Fruit fly (Drosophila melanogaster): ENCODE results near the gene CG4558.

Gene CG4558

DNA sequence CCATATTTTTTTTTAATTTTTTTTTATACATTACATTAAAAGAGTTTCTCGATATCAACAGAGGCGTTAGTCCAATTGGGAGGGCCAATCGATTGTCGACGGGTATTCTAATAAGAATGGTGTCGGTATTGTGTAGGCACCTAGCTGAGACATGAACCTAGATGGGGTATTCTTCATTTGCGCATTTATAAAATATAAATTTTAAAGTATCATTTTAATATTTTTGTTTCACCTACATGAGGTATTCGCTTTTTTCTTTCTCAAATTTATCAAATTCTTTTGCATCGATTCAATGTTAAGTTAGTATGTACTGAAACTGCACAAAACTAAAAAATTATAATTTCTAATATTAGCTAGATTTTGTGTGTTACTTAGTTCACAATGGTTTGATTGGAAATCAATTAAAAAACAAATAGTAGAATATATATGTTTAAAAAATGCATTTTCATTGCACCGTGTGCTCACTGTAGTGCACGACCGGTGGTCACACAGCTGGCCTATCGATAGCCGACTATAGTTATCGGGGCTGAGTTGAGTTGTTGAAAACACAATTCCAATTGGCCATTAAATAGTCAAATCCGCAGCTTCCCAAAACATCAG is 5.6 kb upstream of the CG4558 start, which contains the start of the genes CG14435 and Tmf (continued):
- TF ChIP-seq cyc (GFP tag; optimal IDR thresholded peaks at IDR 0.05) (peak; percentile 70), CG4318 (GFP tag; optimal IDR thresholded peaks at IDR 0.05) (peak; percentile 73), CG3919 (GFP tag; optimal IDR thresholded peaks at IDR 0.05) (peak; percentile 70), fkh (GFP tag; optimal IDR thresholded peaks at IDR 0.05) (peak; percentile 56), Hr39 (GFP tag; optimal IDR thresholded peaks at IDR 0.05) (peak; percentile 68), CG6163 (GFP tag; IDR thresholded peaks at IDR 0.05) (peak; percentile 85), fd85E (GFP tag; optimal IDR thresholded peaks at IDR 0.05) (no peak), CG7368 (GFP tag; optimal IDR thresholded peaks at IDR 0.05) (peak; percentile 31), pdm3 (GFP tag; optimal IDR thresholded peaks at IDR 0.05) (peak; percentile 79)

DNA sequence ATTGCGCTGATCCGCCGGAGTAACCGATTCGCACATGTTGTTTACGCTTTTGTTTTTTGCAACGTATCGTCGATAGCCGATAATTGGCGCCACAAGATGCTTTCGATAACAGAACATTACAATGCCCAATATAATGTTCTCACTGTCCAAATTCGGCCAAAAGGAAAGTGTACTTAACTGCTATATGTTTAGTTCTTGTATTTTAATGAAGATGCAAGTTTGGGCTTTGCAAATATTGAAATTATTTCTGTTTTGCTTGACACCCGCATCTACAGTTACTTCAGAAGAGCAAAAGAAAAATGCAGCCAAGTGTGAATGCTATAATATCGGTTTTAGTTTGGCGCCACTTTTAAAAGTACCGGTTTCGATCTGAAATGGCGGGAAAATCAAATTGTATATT is 3.0 kb downstream of the CG4558 start:
- peak; percentile 82 for TF ChIP-seq CG6276 (GFP tag; optimal IDR thresholded peaks at IDR 0.05)
- peak; percentile 94 for TF ChIP-seq Met (GFP tag; optimal IDR thresholded peaks at IDR 0.05)
- TF ChIP-seq eg (GFP tag; IDR thresholded peaks at IDR 0.05): peak; percentile 92
- peak; percentile 91 for TF ChIP-seq Hr4 (GFP tag; optimal IDR thresholded peaks at IDR 0.05)
- TF ChIP-seq fd85E (GFP tag; optimal IDR thresholded peaks at IDR 0.05): peak; percentile 49
- peak; percentile 96 for TF ChIP-seq Sox14 (GFP tag; optimal IDR thresholded peaks at IDR 0.05)
- TF ChIP-seq CG3919 (GFP tag; optimal IDR thresholded peaks at IDR 0.05): peak; percentile 93
- TF ChIP-seq achi (GFP tag; optimal IDR thresholded peaks at IDR 0.05): peak; percentile 86
- TF ChIP-seq Eip78C (GFP tag): peak; percentile 96
- TF ChIP-seq CG9139 (GFP tag; optimal IDR thresholded peaks at IDR 0.05): peak; percentile 77
- TF ChIP-seq Ets96B (tag; optimal IDR thresholded peaks at IDR 0.05): peak; percentile 92
- peak; percentile 85 for TF ChIP-seq CG11294 (GFP tag; IDR thresholded peaks at IDR 0.05)
- peak; percentile 92 for TF ChIP-seq Sox15 (GFP tag; optimal IDR thresholded peaks at IDR 0.05)
- no peak for TF ChIP-seq Hr38 (GFP tag; optimal IDR thresholded peaks at IDR 0.05)
- peak; percentile 93 for TF ChIP-seq CG10669 (GFP tag; optimal IDR thresholded peaks at IDR 0.05)
- peak; percentile 80 for TF ChIP-seq spab (GFP tag; optimal IDR thresholded peaks at IDR 0.05)
- TF ChIP-seq dac (GFP tag; optimal IDR thresholded peaks at IDR 0.05): peak; percentile 92
- peak; percentile 90 for TF ChIP-seq Sox102F (GFP tag; optimal IDR thresholded peaks at IDR 0.05)
- peak; percentile 63 for TF ChIP-seq Eip93F (GFP tag; optimal IDR thresholded peaks at IDR 0.05)
- peak; percentile 92 for TF ChIP-seq CG32006 (GFP tag; optimal IDR thresholded peaks at IDR 0.05)
- peak; percentile 73 for TF ChIP-seq fkh (GFP tag; optimal IDR thresholded peaks at IDR 0.05)
- TF ChIP-seq CG8119 (GFP tag; IDR thresholded peaks at IDR 0.05): peak; percentile 87
- TF ChIP-seq CG6163 (GFP tag; IDR thresholded peaks at IDR 0.05): peak; percentile 90
- TF ChIP-seq CG8632 (GFP tag; optimal IDR thresholded peaks at IDR 0.05): peak; percentile 83
- TF ChIP-seq Smox (GFP tag; optimal IDR thresholded peaks at IDR 0.05): peak; percentile 92
- peak; percentile 88 for TF ChIP-seq CG8319 (GFP tag; optimal IDR thresholded peaks at IDR 0.05)
- peak; percentile 93 for TF ChIP-seq Ets21C (GFP tag; optimal IDR thresholded peaks at IDR 0.05)
- peak; percentile 78 for TF ChIP-seq CG6854 (GFP tag; optimal IDR thresholded peaks at IDR 0.05)
- peak; percentile 91 for TF ChIP-seq Eip75B (GFP tag; optimal IDR thresholded peaks at IDR 0.05)
- TF ChIP-seq CG3032 (tag; optimal IDR thresholded peaks at IDR 0.05): peak; percentile 94
- peak; percentile 85 for TF ChIP-seq CG4318 (GFP tag; optimal IDR thresholded peaks at IDR 0.05)
- TF ChIP-seq Lpt (GFP tag; optimal IDR thresholded peaks at IDR 0.05): peak; percentile 83
- TF ChIP-seq OdsH (GFP tag; optimal IDR thresholded peaks at IDR 0.05): peak; percentile 91
- peak; percentile 79 to 91 for TF ChIP-seq ss (GFP tag; optimal IDR thresholded peaks at IDR 0.05)
- TF ChIP-seq CG15336 (GFP tag; IDR thresholded peaks at IDR 0.05): peak; percentile 84
- TF ChIP-seq CG10631 (GFP tag; optimal IDR thresholded peaks at IDR 0.05): peak; percentile 90
- peak; percentile 97 for TF ChIP-seq svp (GFP tag)
- peak; percentile 83 for TF ChIP-seq CG11762 (GFP tag; optimal IDR thresholded peaks at IDR 0.05; ENCODE audit: insufficient read depth)
- TF ChIP-seq net (GFP tag; optimal IDR thresholded peaks at IDR 0.05): peak; percentile 91
- peak; percentile 84 for TF ChIP-seq vri (GFP tag; optimal IDR thresholded peaks at IDR 0.05)
- peak; percentile 95 for TF ChIP-seq CG31627 (GFP tag; optimal IDR thresholded peaks at IDR 0.05)
- TF ChIP-seq Gug (GFP tag; IDR thresholded peaks at IDR 0.05): peak; percentile 88
- peak; percentile 94 for TF ChIP-seq Hr39 (GFP tag; optimal IDR thresholded peaks at IDR 0.05)
- peak; percentile 88 for TF ChIP-seq CG6792 (GFP tag; optimal IDR thresholded peaks at IDR 0.05)
- TF ChIP-seq topi (GFP tag; optimal IDR thresholded peaks at IDR 0.05): peak; percentile 95
- peak; percentile 95 for TF ChIP-seq CG1621 (tag; optimal IDR thresholded peaks at IDR 0.05)

Data from whole organism, prepupa.